Worm (Caenorhabditis elegans) whole organism, midembryonic: ENCODE data around the gene nhr-12.

Source experiments
- T22C8.4 ChIP-seq: fragments of 200-800 bp; sonication (Bioruptor generic); IDR thresholded peaks from 2 replicates; pipeline ENCODE4 v1.3.6; 2022; ENCODE audit warnings: missing genetic modification characterization, missing compliant biosample characterization
- cog-1 ChIP-seq: sonication (generic microtip); optimal IDR thresholded peaks from 2 replicates; lab custom pipeline; 2016; ENCODE audit warnings: missing genetic modification characterization, missing compliant biosample characterization
- flt-1 ChIP-seq: fragments of 200-800 bp; sonication (Bioruptor generic); IDR thresholded peaks from 2 replicates; pipeline ENCODE4 v1.3.6; 2022; ENCODE audit warnings: missing genetic modification characterization, missing compliant biosample characterization
- klf-2 ChIP-seq: fragments of 200-800 bp; sonication (Bioruptor generic); conservative IDR thresholded peaks from 2 replicates; pipeline ENCODE4 v1.3.6; 2022; ENCODE audit warnings: missing genetic modification reagents, missing genetic modification characterization, missing compliant biosample characterization
- med-1 ChIP-seq: sonication (generic microtip); optimal IDR thresholded peaks from 2 replicates; lab custom pipeline; 2017; ENCODE audit warnings: missing genetic modification characterization, mild to moderate bottlenecking, missing compliant biosample characterization, antibody characterized with exemption, missing genetic modification reagents; ENCODE audit not compliant: insufficient read depth
- ref-1 ChIP-seq: fragments of 200-800 bp; sonication (Bioruptor generic); conservative IDR thresholded peaks from 2 replicates; pipeline ENCODE4 v1.3.6; 2022; ENCODE audit warnings: missing genetic modification reagents, missing genetic modification characterization, missing compliant biosample characterization
- tab-1 ChIP-seq: fragments of 200-800 bp; sonication (Bioruptor generic); IDR thresholded peaks from 2 replicates; pipeline ENCODE4 v1.3.6; 2022; ENCODE audit warnings: missing genetic modification characterization, missing compliant biosample characterization
- ztf-23 ChIP-seq: fragments of 200-800 bp; sonication (Bioruptor generic); IDR thresholded peaks from 2 replicates; pipeline ENCODE4 v1.3.6; 2022; ENCODE audit warnings: missing genetic modification reagents, missing genetic modification characterization, missing compliant biosample characterization
- ztf-29 ChIP-seq: fragments of 200-800 bp; sonication (Bioruptor generic); IDR thresholded peaks from 2 replicates; pipeline ENCODE4 v1.3.6; 2022; ENCODE audit warnings: missing genetic modification reagents, missing genetic modification characterization, missing compliant biosample characterization

The nhr-12 gene

ce11 chrV:10083999-10084468 lies at the start of gene nhr-12:
nhr-12 (minus strand) TSS chrV:10084049.
- TF ChIP-seq flt-1 (GFP tag; lab: Robert Waterston, UW): no peak
- no peak for TF ChIP-seq T22C8.4 (GFP tag; lab: Robert Waterston, UW)
- TF ChIP-seq ztf-23: no peak

ce11 chrV:10133277-10133676 lies 49.4 kb upstream of the nhr-12 start:
- TF ChIP-seq cog-1 (no peak), T22C8.4 (GFP tag; lab: Robert Waterston, UW) (no peak), tab-1 (GFP tag; lab: Robert Waterston, UW) (no peak), ref-1 (GFP tag; lab: Robert Waterston, UW) (no peak), med-1 (GFP tag; lab: Kevin White, UChicago) (no peak), klf-2 (no peak), ztf-23 (no peak), flt-1 (GFP tag; lab: Robert Waterston, UW) (no peak), ztf-29 (GFP tag; lab: Robert Waterston, UW) (no peak)

- TF ChIP-seq cog-1 (no peak), tab-1 (GFP tag; lab: Robert Waterston, UW) (no peak), flt-1 (GFP tag; lab: Robert Waterston, UW) (no peak), klf-2 (no peak), ztf-29 (GFP tag; lab: Robert Waterston, UW) (no peak), ref-1 (GFP tag; lab: Robert Waterston, UW) (no peak), ztf-23 (no peak)
These were observed 46.3 kb upstream of the nhr-12 start, which contains the start of gene aos-1 for ce11 chrV:10130195-10130594. aos-1 (minus strand) TSS chrV:10130295.

ce11 chrV:10124799-10125548 lies 41.1 kb upstream of the nhr-12 start, which contains the start of gene C08B6.10:
C08B6.10 (plus strand) TSS chrV:10125498.
- TF ChIP-seq ztf-29 (GFP tag; lab: Robert Waterston, UW) (no peak), med-1 (GFP tag; lab: Kevin White, UChicago) (no peak), ref-1 (GFP tag; lab: Robert Waterston, UW) (no peak), T22C8.4 (GFP tag; lab: Robert Waterston, UW) (no peak), tab-1 (GFP tag; lab: Robert Waterston, UW) (no peak), klf-2 (no peak), flt-1 (GFP tag; lab: Robert Waterston, UW) (no peak), cog-1 (no peak), ztf-23 (no peak)

- no peak for TF ChIP-seq T22C8.4 (GFP tag; lab: Robert Waterston, UW)
- no peak for TF ChIP-seq med-1 (GFP tag; lab: Kevin White, UChicago)
- no peak for TF ChIP-seq flt-1 (GFP tag; lab: Robert Waterston, UW)
- no peak for TF ChIP-seq tab-1 (GFP tag; lab: Robert Waterston, UW)
- no peak for TF ChIP-seq ref-1 (GFP tag; lab: Robert Waterston, UW)
- no peak for TF ChIP-seq klf-2
- no peak for TF ChIP-seq ztf-29 (GFP tag; lab: Robert Waterston, UW)
These were observed 39.5 kb upstream of the nhr-12 start, which contains the start of gene C08B6.6 for ce11 chrV:10123324-10123723. C08B6.6 (plus strand) TSS chrV:10123624.

ce11 chrV:10122670-10123069 lies 38.8 kb upstream of the nhr-12 start, which contains the start of gene srxa-19:
srxa-19 (minus strand) TSS chrV:10122770.
- TF ChIP-seq cog-1 (no peak), ztf-29 (GFP tag; lab: Robert Waterston, UW) (no peak), ztf-23 (no peak)

- TF ChIP-seq T22C8.4 (GFP tag; lab: Robert Waterston, UW) (no peak), cog-1 (no peak), ztf-23 (no peak), ref-1 (GFP tag; lab: Robert Waterston, UW) (no peak), med-1 (GFP tag; lab: Kevin White, UChicago) (no peak), flt-1 (GFP tag; lab: Robert Waterston, UW) (no peak), ztf-29 (GFP tag; lab: Robert Waterston, UW) (no peak), klf-2 (no peak), tab-1 (GFP tag; lab: Robert Waterston, UW) (no peak)
These were observed 37.0 kb upstream of the nhr-12 start, which contains the start of gene srxa-18 for ce11 chrV:10120898-10121297. srxa-18 (minus strand) TSS chrV:10120997.

- no peak for TF ChIP-seq tab-1 (GFP tag; lab: Robert Waterston, UW)
- no peak for TF ChIP-seq flt-1 (GFP tag; lab: Robert Waterston, UW)
- TF ChIP-seq T22C8.4 (GFP tag; lab: Robert Waterston, UW): no peak
- no peak for TF ChIP-seq ztf-23
- TF ChIP-seq ref-1 (GFP tag; lab: Robert Waterston, UW): no peak
- no peak for TF ChIP-seq ztf-29 (GFP tag; lab: Robert Waterston, UW)
- no peak for TF ChIP-seq cog-1
- TF ChIP-seq med-1 (GFP tag; lab: Kevin White, UChicago): no peak
- TF ChIP-seq klf-2: no peak
These were observed 33.6 kb upstream of the nhr-12 start, which contains the start of gene C08B6.5 for ce11 chrV:10117465-10117864. C08B6.5 (plus strand) TSS chrV:10117765.

- TF ChIP-seq tab-1 (GFP tag; lab: Robert Waterston, UW): no peak
- TF ChIP-seq T22C8.4 (GFP tag; lab: Robert Waterston, UW): no peak
- TF ChIP-seq ztf-23: no peak
- no peak for TF ChIP-seq ztf-29 (GFP tag; lab: Robert Waterston, UW)
- TF ChIP-seq flt-1 (GFP tag; lab: Robert Waterston, UW): no peak
- no peak for TF ChIP-seq klf-2
- TF ChIP-seq med-1 (GFP tag; lab: Kevin White, UChicago): no peak
These were observed 30.5 kb upstream of the nhr-12 start, which contains the start of gene cht-5 for ce11 chrV:10114329-10114728. cht-5 (plus strand) TSS chrV:10114629.

ce11 chrV:10112187-10112586 lies 28.3 kb upstream of the nhr-12 start, which contains the start of gene C08B6.3:
C08B6.3 (minus strand) TSS chrV:10112287.
- TF ChIP-seq ref-1 (GFP tag; lab: Robert Waterston, UW): no peak
- no peak for TF ChIP-seq cog-1
- no peak for TF ChIP-seq med-1 (GFP tag; lab: Kevin White, UChicago)
- no peak for TF ChIP-seq ztf-29 (GFP tag; lab: Robert Waterston, UW)
- no peak for TF ChIP-seq klf-2
- TF ChIP-seq T22C8.4 (GFP tag; lab: Robert Waterston, UW): no peak
- no peak for TF ChIP-seq ztf-23
- TF ChIP-seq tab-1 (GFP tag; lab: Robert Waterston, UW): no peak
- TF ChIP-seq flt-1 (GFP tag; lab: Robert Waterston, UW): no peak
